Fruit fly (Drosophila melanogaster): ENCODE measurements around the gene mamo.

mamo gene

DNA sequence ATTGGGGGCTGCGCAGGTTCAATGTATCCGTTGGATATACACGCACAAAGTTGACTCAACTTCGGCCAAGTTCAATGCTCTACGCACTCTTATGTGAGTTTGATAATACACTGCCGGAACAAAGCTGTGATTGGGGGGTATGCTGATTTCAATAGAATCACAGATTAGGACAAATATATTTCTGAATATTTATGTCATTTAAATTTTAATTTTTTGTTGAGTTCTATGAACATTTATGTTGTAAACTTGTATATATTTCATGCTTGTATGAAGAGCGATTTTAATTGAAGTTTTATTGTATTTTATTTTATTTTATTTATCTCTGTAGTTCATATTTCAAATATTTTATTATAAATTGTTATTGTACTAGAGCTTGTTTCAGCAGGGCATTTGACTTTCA is 36.4 kb upstream of the mamo start (continued):
- TF ChIP-seq gem (tag; optimal IDR thresholded peaks at IDR 0.05) (peak; percentile 40), CG7556 (GFP tag; optimal IDR thresholded peaks at IDR 0.05) (peak; percentile 21), Hmr (GFP tag; optimal IDR thresholded peaks at IDR 0.05) (peak; percentile 40), CoRest (tag; optimal IDR thresholded peaks at IDR 0.05) (peak; percentile 1), pros (GFP tag; optimal IDR thresholded peaks at IDR 0.05) (no peak), Meics (GFP tag; optimal IDR thresholded peaks at IDR 0.05) (peak; percentile 25), HmgD (GFP tag; optimal IDR thresholded peaks at IDR 0.05) (no peak), CG15269 (tag; optimal IDR thresholded peaks at IDR 0.05) (peak; percentile 4), D19A (tag; optimal IDR thresholded peaks at IDR 0.05) (peak; percentile 61), bcd (GFP tag; optimal IDR thresholded peaks at IDR 0.05) (peak; percentile 8)

DNA sequence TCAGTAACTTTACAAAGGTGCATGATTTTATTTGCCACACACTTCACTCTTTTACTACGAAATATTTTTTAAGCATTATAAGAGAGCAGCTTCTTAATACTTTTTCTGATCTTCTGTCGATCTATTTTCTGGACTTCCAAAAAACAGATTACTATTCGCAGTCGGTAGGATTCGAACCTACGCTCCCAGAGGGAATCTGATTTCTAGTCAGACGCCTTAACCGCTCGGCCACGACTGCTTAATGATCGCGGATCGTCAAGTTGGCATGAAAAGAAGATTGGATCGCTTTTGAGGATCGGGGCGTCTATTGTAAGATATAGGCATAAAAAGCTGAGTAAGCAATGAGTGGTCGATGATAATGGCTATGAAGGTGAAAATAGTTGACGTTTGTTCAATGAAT is 35.1 kb upstream of the mamo start:
- TF ChIP-seq CG7963 (GFP tag; IDR thresholded peaks at IDR 0.05; ENCODE audit: partially characterized antibody) (0 out of 3 replicates have a peak, but pooled peaks have one; percentile 44), CG12104 (GFP tag; optimal IDR thresholded peaks at IDR 0.05) (no peak), zf30C (GFP tag; optimal IDR thresholded peaks at IDR 0.05) (no peak), CG15514 (GFP tag; optimal IDR thresholded peaks at IDR 0.05) (no peak), Opbp (GFP tag; IDR thresholded peaks at IDR 0.05; ENCODE audit: partially characterized antibody) (peak; percentile 62; the same call in 1 of the 3 replicates), inv (GFP tag; IDR thresholded peaks at IDR 0.05; ENCODE audit: partially characterized antibody) (no peak), CG6765 (GFP tag; optimal IDR thresholded peaks at IDR 0.05) (no peak), jumu (GFP tag; optimal IDR thresholded peaks at IDR 0.05) (no peak), eyg (GFP tag; optimal IDR thresholded peaks at IDR 0.05) (no peak), Bgb (GFP tag; IDR thresholded peaks at IDR 0.05; ENCODE audit: partially characterized antibody) (peak; percentile 51), ato (GFP tag; IDR thresholded peaks at IDR 0.05; ENCODE audit: partially characterized antibody) (0 out of 2 replicates have a peak, but pooled peaks have one; percentile 31), az2 (GFP tag; optimal IDR thresholded peaks at IDR 0.05) (no peak), CG31224 (GFP tag; IDR thresholded peaks at IDR 0.05) (no peak), CG6683 (GFP tag; optimal IDR thresholded peaks at IDR 0.05) (no peak), sens (GFP tag) (no peak), CG3838 (GFP tag; optimal IDR thresholded peaks at IDR 0.05) (no peak), bowl (GFP tag; IDR thresholded peaks at IDR 0.05) (no peak), CHES-1-like (GFP tag; optimal IDR thresholded peaks at IDR 0.05) (no peak), amos (GFP tag; IDR thresholded peaks at IDR 0.05; ENCODE audit: partially characterized antibody) (peak; percentile 70; the same call in 1 of the 2 replicates), CG3281 (GFP tag; optimal IDR thresholded peaks at IDR 0.05) (no peak), CG16813 (GFP tag; IDR thresholded peaks at IDR 0.05; ENCODE audit: partially characterized antibody) (peak; percentile 67), NFAT (GFP tag; IDR thresholded peaks at IDR 0.05) (no peak), cato (GFP tag; optimal IDR thresholded peaks at IDR 0.05; ENCODE audit: borderline replicate concordance) (no peak), Scr (GFP tag; IDR thresholded peaks at IDR 0.05; ENCODE audit: partially characterized antibody) (peak; percentile 51; the same call in 1 of the 2 replicates), mld (GFP tag; IDR thresholded peaks at IDR 0.05; ENCODE audit: partially characterized antibody) (no peak), Bdp1 (GFP tag; optimal IDR thresholded peaks at IDR 0.05) (peak; percentile 96), CG8290 (GFP tag; optimal IDR thresholded peaks at IDR 0.05) (no peak), CG8290 (tag; optimal IDR thresholded peaks at IDR 0.05) (no peak), CG6791 (GFP tag; IDR thresholded peaks at IDR 0.05; ENCODE audit: partially characterized antibody) (peak; percentile 67), nerfin-2 (GFP tag; IDR thresholded peaks at IDR 0.05; ENCODE audit: partially characterized antibody) (0 out of 2 replicates have a peak, but pooled peaks have one; percentile 23), CG42726 (GFP tag; IDR thresholded peaks at IDR 0.05; ENCODE audit: partially characterized antibody) (peak; percentile 61; the same call in 1 of the 2 replicates), PHDP (tag; optimal IDR thresholded peaks at IDR 0.05) (no peak), CG2199 (GFP tag; IDR thresholded peaks at IDR 0.05) (0 out of 3 replicates have a peak, but pooled peaks have one; percentile 36)

All from whole organism, embryonic.